Fruit fly (Drosophila melanogaster) whole organism, wandering third instar larva: ENCODE data around the gene Trf.
A peak's percentile ranks its signal among the peaks of the same experiment; 100 is the strongest.

Experiments used
- Abd-B ChIP-seq: fragments of >200 bp; optimal IDR thresholded peaks from 2 replicates; lab custom pipeline; 2017; ENCODE audit warnings: missing biosample characterization, missing genetic modification characterization
- CG32264 ChIP-seq: fragments of 200-800 bp; sonication (Bioruptor generic); optimal IDR thresholded peaks from 2 replicates; lab custom pipeline; 2016; ENCODE audit warnings: missing biosample characterization, missing genetic modification characterization
- CG9705 ChIP-seq: fragments of 200-800 bp; sonication (Bioruptor generic); optimal IDR thresholded peaks from 2 replicates; lab custom pipeline; 2018; ENCODE audit warnings: missing biosample characterization, mild to moderate bottlenecking, missing genetic modification characterization
- CrebA ChIP-seq: fragments of 200-800 bp; sonication (Bioruptor generic); optimal IDR thresholded peaks from 2 replicates; lab custom pipeline; 2016; ENCODE audit warnings: missing biosample characterization, mild to moderate bottlenecking, missing genetic modification characterization, borderline replicate concordance
- Dfd ChIP-seq: fragments of >200 bp; optimal IDR thresholded peaks from 2 replicates; lab custom pipeline; 2017; ENCODE audit warnings: missing biosample characterization, missing genetic modification characterization
- Dif ChIP-seq: fragments of 200-275, 200-300 bp; sonication (Bioruptor generic); optimal IDR thresholded peaks from 2 replicates; lab custom pipeline; 2018; ENCODE audit warnings: missing biosample characterization, missing genetic modification characterization; ENCODE audit not compliant: partially characterized antibody
- GATAd ChIP-seq: sonication (Bioruptor generic); optimal IDR thresholded peaks from 2 replicates; lab custom pipeline; 2016; ENCODE audit warnings: missing biosample characterization, missing genetic modification characterization
- HLH106 ChIP-seq: fragments of 200-800 bp; optimal IDR thresholded peaks from 3 replicates; lab custom pipeline; 2019; ENCODE audit warnings: missing biosample characterization, mild to moderate bottlenecking, missing genetic modification characterization, moderate library complexity
- Hnf4 ChIP-seq: fragments of 200-800 bp; sonication (Bioruptor generic); optimal IDR thresholded peaks from 2 replicates; lab custom pipeline; 2016; ENCODE audit warnings: missing biosample characterization, mild to moderate bottlenecking, missing genetic modification characterization
- Hr78 ChIP-seq: fragments of >200 bp; optimal IDR thresholded peaks from 2 replicates; lab custom pipeline; 2017; ENCODE audit warnings: missing biosample characterization, missing genetic modification characterization
- Hr83 ChIP-seq: fragments of 200-300 bp; sonication (Bioruptor generic); optimal IDR thresholded peaks from 2 replicates; lab custom pipeline; 2016; ENCODE audit warnings: missing biosample characterization, mild to moderate bottlenecking, missing genetic modification characterization, moderate library complexity; ENCODE audit not compliant: poor library complexity, severe bottlenecking
- Mio ChIP-seq: sonication (Bioruptor generic); optimal IDR thresholded peaks from 2 replicates; lab custom pipeline; 2016; ENCODE audit warnings: missing biosample characterization, missing genetic modification characterization
- Myc ChIP-seq: fragments of >200 bp; optimal IDR thresholded peaks from 2 replicates; lab custom pipeline; 2017
- N ChIP-seq: fragments of >200 bp; optimal IDR thresholded peaks from 2 replicates; lab custom pipeline; 2018; ENCODE audit warnings: missing biosample characterization, missing external identifiers, missing genetic modification characterization
- OdsH ChIP-seq: fragments of 200-800 bp; sonication (Bioruptor generic); optimal IDR thresholded peaks from 2 replicates; lab custom pipeline; 2016; ENCODE audit warnings: missing biosample characterization, mild to moderate bottlenecking, missing genetic modification characterization
- Rel ChIP-seq, 2 experiments: fragments of 200-800 bp; sonication (Bioruptor generic) in 1 of 2; optimal IDR thresholded peaks; 2 replicates in 1 of 2; 3 replicates in 1 of 2; lab custom pipeline; 2016 to 2019; ENCODE audit warnings: mild to moderate bottlenecking in 2 of 2, missing biosample characterization in 2 of 2, missing genetic modification characterization in 2 of 2, moderate library complexity in 1 of 2
- Sp1 ChIP-seq: fragments of 200-800 bp; sonication (Bioruptor generic); optimal IDR thresholded peaks from 3 replicates; lab custom pipeline; 2019; ENCODE audit warnings: missing biosample characterization, mild to moderate bottlenecking, missing genetic modification characterization, moderate library complexity
- Vsx2 ChIP-seq: fragments of 200-300, 225-300 bp; sonication (Bioruptor generic); optimal IDR thresholded peaks from 2 replicates; lab custom pipeline; 2018; ENCODE audit warnings: missing biosample characterization, missing genetic modification characterization; ENCODE audit not compliant: partially characterized antibody
- br ChIP-seq: fragments of 200-800 bp; sonication (Bioruptor generic); optimal IDR thresholded peaks from 2 replicates; lab custom pipeline; 2016; ENCODE audit warnings: missing biosample characterization, missing genetic modification characterization
- brk ChIP-seq: fragments of 200-800 bp; sonication (Bioruptor generic); optimal IDR thresholded peaks from 2 replicates; lab custom pipeline; 2016; ENCODE audit warnings: missing biosample characterization, mild to moderate bottlenecking, missing genetic modification characterization
- dl ChIP-seq, 2 experiments: fragments of 175-275, 200-275 bp in 1 of 2; fragments of 200-275 bp in 1 of 2; sonication (Bioruptor generic); optimal IDR thresholded peaks; lab custom pipeline; 2018; ENCODE audit warnings: mild to moderate bottlenecking in 2 of 2, missing biosample characterization in 2 of 2, missing genetic modification characterization in 2 of 2, moderate library complexity in 2 of 2; ENCODE audit not compliant: partially characterized antibody in 2 of 2, insufficient read depth in 1 of 2
- dmrt93B ChIP-seq: fragments of 200-800 bp; sonication (Bioruptor generic); optimal IDR thresholded peaks from 2 replicates; lab custom pipeline; 2018; ENCODE audit warnings: missing biosample characterization, mild to moderate bottlenecking, missing genetic modification characterization
- dsf ChIP-seq: sonication (Bioruptor generic); optimal IDR thresholded peaks from 2 replicates; lab custom pipeline; 2016; ENCODE audit warnings: missing biosample characterization, missing genetic modification characterization, borderline replicate concordance
- ey ChIP-seq: fragments of 200-800 bp; sonication (Bioruptor generic); optimal IDR thresholded peaks from 2 replicates; lab custom pipeline; 2016; ENCODE audit warnings: missing biosample characterization, missing genetic modification characterization
- foxo ChIP-seq, 2 experiments: fragments of 200-800 bp; sonication (Bioruptor generic); optimal IDR thresholded peaks; 2 replicates in 1 of 2; 3 replicates in 1 of 2; lab custom pipeline; 2016 to 2017; ENCODE audit warnings: missing biosample characterization in 2 of 2, missing genetic modification characterization in 2 of 2
- fru ChIP-seq: fragments of 200-800 bp; sonication (Bioruptor generic); optimal IDR thresholded peaks from 3 replicates; lab custom pipeline; 2016; ENCODE audit warnings: missing biosample characterization, mild to moderate bottlenecking, missing genetic modification characterization
- h ChIP-seq: fragments of 200-800 bp; sonication (Bioruptor generic); optimal IDR thresholded peaks from 3 replicates; lab custom pipeline; 2016; ENCODE audit warnings: missing biosample characterization, mild to moderate bottlenecking, missing genetic modification characterization
- jim ChIP-seq: fragments of 175-275, 200-325 bp; sonication (Bioruptor generic); optimal IDR thresholded peaks from 2 replicates; lab custom pipeline; 2016; ENCODE audit warnings: missing biosample characterization, mild to moderate bottlenecking, missing genetic modification characterization
- lola ChIP-seq: fragments of >200 bp; optimal IDR thresholded peaks from 2 replicates; lab custom pipeline; 2017; ENCODE audit warnings: missing biosample characterization, missing genetic modification characterization
- pan ChIP-seq: fragments of >200 bp; optimal IDR thresholded peaks from 2 replicates; lab custom pipeline; 2017
- psq ChIP-seq: fragments of 200-800 bp; sonication (Bioruptor generic); optimal IDR thresholded peaks from 3 replicates; lab custom pipeline; 2017; ENCODE audit warnings: missing biosample characterization, mild to moderate bottlenecking, missing genetic modification characterization, moderate library complexity
- rgr ChIP-seq: fragments of 200-800 bp; sonication (Bioruptor generic); optimal IDR thresholded peaks from 3 replicates; lab custom pipeline; 2016; ENCODE audit warnings: missing biosample characterization, mild to moderate bottlenecking, missing genetic modification characterization
- sage ChIP-seq: fragments of 200-800 bp; sonication (Bioruptor generic); optimal IDR thresholded peaks from 2 replicates; lab custom pipeline; 2016; ENCODE audit warnings: missing biosample characterization, mild to moderate bottlenecking, missing genetic modification characterization
- sv ChIP-seq: fragments of 200-800 bp; sonication (Bioruptor generic); optimal IDR thresholded peaks from 3 replicates; lab custom pipeline; 2016; ENCODE audit warnings: missing biosample characterization, missing genetic modification characterization
- tai ChIP-seq: sonication (Bioruptor generic); optimal IDR thresholded peaks from 2 replicates; lab custom pipeline; 2016; ENCODE audit warnings: missing biosample characterization, missing genetic modification characterization
- usp ChIP-seq: fragments of >200 bp; optimal IDR thresholded peaks from 2 replicates; lab custom pipeline; 2017; ENCODE audit warnings: missing biosample characterization, missing genetic modification characterization
- woc ChIP-seq: sonication (Bioruptor generic); optimal IDR thresholded peaks from 2 replicates; lab custom pipeline; 2016; ENCODE audit warnings: missing biosample characterization, mild to moderate bottlenecking, missing genetic modification characterization

Gene Trf

dm6 chr2L:8091908-8092307, 19.2 kb downstream of the Trf start:
- no peak for TF ChIP-seq Myc (lab: Kevin White, UChicago)
- no peak for TF ChIP-seq dl (GFP tag; optimal IDR thresholded peaks at IDR 0.05; lab: Kevin White, UChicago; ENCODE audit: insufficient read depth in 1 of 2, partially characterized antibody in 2 of 2)
- no peak for TF ChIP-seq dmrt93B (GFP tag; lab: Kevin White, UChicago)
- no peak for TF ChIP-seq N (GFP tag; lab: Kevin White, UChicago)
- TF ChIP-seq tai (GFP tag; lab: Kevin White, UChicago): no peak
- TF ChIP-seq usp (GFP tag; lab: Kevin White, UChicago): no peak
- TF ChIP-seq CG9705 (GFP tag; lab: Kevin White, UChicago): no peak
- TF ChIP-seq Rel (GFP tag; optimal IDR thresholded peaks at IDR 0.05; lab: Kevin White, UChicago): no peak
- TF ChIP-seq Rel (tag; optimal IDR thresholded peaks at IDR 0.05; lab: Kevin White, UChicago): no peak
- TF ChIP-seq rgr (GFP tag; lab: Kevin White, UChicago): no peak
- no peak for TF ChIP-seq HLH106 (tag; lab: Kevin White, UChicago)
- TF ChIP-seq sv: no peak
- TF ChIP-seq CrebA (GFP tag; lab: Kevin White, UChicago): no peak
- TF ChIP-seq fru: no peak

- TF ChIP-seq fru (no peak), psq (GFP tag; lab: Kevin White, UChicago) (peak; percentile 49), Rel (GFP tag; optimal IDR thresholded peaks at IDR 0.05; lab: Kevin White, UChicago) (no peak), Rel (tag; optimal IDR thresholded peaks at IDR 0.05; lab: Kevin White, UChicago) (peak; percentile 22)
Observed at dm6 chr2L:8093182-8093941, 20.7 kb downstream of the Trf start.

- TF ChIP-seq dsf (GFP tag; lab: Kevin White, UChicago) (no peak), Rel (GFP tag; optimal IDR thresholded peaks at IDR 0.05; lab: Kevin White, UChicago) (no peak), Rel (tag; optimal IDR thresholded peaks at IDR 0.05; lab: Kevin White, UChicago) (peak; percentile 28)
Observed at dm6 chr2L:8094058-8094825, 21.5 kb downstream of the Trf start.

dm6 chr2L:8095176-8095575, 22.5 kb downstream of the Trf start:
- TF ChIP-seq Hr83 (GFP tag; lab: Kevin White, UChicago): no peak
- peak; percentile 43 for TF ChIP-seq tai (GFP tag; lab: Kevin White, UChicago)
- peak; percentile 57 for TF ChIP-seq Hnf4 (GFP tag; lab: Kevin White, UChicago)
- TF ChIP-seq Vsx2 (GFP tag; lab: Kevin White, UChicago): no peak
- no peak for TF ChIP-seq GATAd
- no peak for TF ChIP-seq dsf (GFP tag; lab: Kevin White, UChicago)
- TF ChIP-seq sv: no peak
- TF ChIP-seq woc (GFP tag; lab: Kevin White, UChicago): no peak
- peak; percentile 88 for TF ChIP-seq CrebA (GFP tag; lab: Kevin White, UChicago)
- TF ChIP-seq CG32264 (GFP tag; lab: Kevin White, UChicago): peak; percentile 10
- TF ChIP-seq Dfd (GFP tag; lab: Kevin White, UChicago): no peak
- TF ChIP-seq dmrt93B (GFP tag; lab: Kevin White, UChicago): no peak
- TF ChIP-seq foxo (GFP tag; optimal IDR thresholded peaks at IDR 0.05; lab: Kevin White, UChicago): no peak
- no peak for TF ChIP-seq usp (GFP tag; lab: Kevin White, UChicago)
- no peak for TF ChIP-seq Myc (lab: Kevin White, UChicago)
- peak; percentile 47 for TF ChIP-seq Sp1 (GFP tag; lab: Kevin White, UChicago)
- TF ChIP-seq jim (GFP tag; lab: Kevin White, UChicago): no peak
- TF ChIP-seq brk (GFP tag; lab: Kevin White, UChicago): no peak
- no peak for TF ChIP-seq ey (GFP tag; lab: Kevin White, UChicago)
- TF ChIP-seq CG9705 (GFP tag; lab: Kevin White, UChicago): no peak
- TF ChIP-seq br (GFP tag; lab: Kevin White, UChicago): no peak
- no peak for TF ChIP-seq Abd-B (GFP tag; lab: Kevin White, UChicago)
- no peak for TF ChIP-seq Dif (GFP tag; lab: Kevin White, UChicago)
- no peak for TF ChIP-seq Rel (GFP tag; optimal IDR thresholded peaks at IDR 0.05; lab: Kevin White, UChicago)
- TF ChIP-seq Rel (tag; optimal IDR thresholded peaks at IDR 0.05; lab: Kevin White, UChicago): peak; percentile 81
- peak; percentile 10 for TF ChIP-seq rgr (GFP tag; lab: Kevin White, UChicago)
- peak; percentile 3 for TF ChIP-seq h
- TF ChIP-seq dl (GFP tag; optimal IDR thresholded peaks at IDR 0.05; lab: Kevin White, UChicago; ENCODE audit: insufficient read depth in 1 of 2, partially characterized antibody in 2 of 2): no peak
- TF ChIP-seq HLH106 (tag; lab: Kevin White, UChicago): no peak
- no peak for TF ChIP-seq lola (GFP tag; lab: Kevin White, UChicago)
- TF ChIP-seq sage (GFP tag; lab: Kevin White, UChicago): peak; percentile 21
- TF ChIP-seq OdsH (GFP tag; lab: Kevin White, UChicago): no peak
- no peak for TF ChIP-seq Mio
- no peak for TF ChIP-seq fru
- TF ChIP-seq pan: no peak
- TF ChIP-seq psq (GFP tag; lab: Kevin White, UChicago): no peak
- TF ChIP-seq N (GFP tag; lab: Kevin White, UChicago): no peak
- no peak for TF ChIP-seq Hr78 (GFP tag; lab: Kevin White, UChicago)
